Fruit fly (Drosophila melanogaster) S2 (cell line): ENCODE measurements around the gene CG1571.

Experiments
- CG8478 ChIP-seq: fragments of >200 bp; optimal IDR thresholded peaks from 2 replicates; lab custom pipeline; 2018
- CTCF ChIP-seq, 2 experiments: fragments of >200 bp; optimal IDR thresholded peaks; 2 replicates each; lab custom pipeline; 2018

dm6 chrX:8107936-8108335, 32.3 kb downstream of the CG1571 start:
- TF ChIP-seq CG8478 (no peak), CTCF (optimal IDR thresholded peaks at IDR 0.05; lab: Kevin White, UChicago) (no peak)
